Fruit fly (Drosophila melanogaster): ENCODE data around the gene CG10154.

dm6 chr3L:13440370-13440960 lies 3.5 kb upstream of the CG10154 start, which contains the start of the genes CG10140 and CG14109:
- TF ChIP-seq ttk (optimal IDR thresholded peaks at IDR 0.05) (no peak), insv (optimal IDR thresholded peaks at IDR 0.05) (no peak)

Data from Kc167 (cell line).